Worm (Caenorhabditis elegans) whole organism, young adult: ENCODE data around the gene F42A10.5.
A peak's percentile ranks its signal among the peaks of the same experiment; 100 is the strongest.

Source experiments
- B0019.2 ChIP-seq: fragments of 200-800 bp; sonication (Bioruptor generic); conservative IDR thresholded peaks from 2 replicates; pipeline ENCODE4 v1.3.6; 2022; ENCODE audit warnings: missing genetic modification reagents, missing genetic modification characterization, missing compliant biosample characterization
- D2030.7 ChIP-seq: fragments of 200-800 bp; sonication (Bioruptor generic); IDR thresholded peaks from 2 replicates; pipeline ENCODE4 v1.3.6; 2022; ENCODE audit warnings: missing genetic modification reagents, missing genetic modification characterization, missing compliant biosample characterization
- F33H1.4 ChIP-seq: fragments of 200-800 bp; sonication (Bioruptor generic); IDR thresholded peaks from 2 replicates; pipeline ENCODE4 v1.3.6; 2022; ENCODE audit warnings: missing genetic modification reagents, missing genetic modification characterization, missing compliant biosample characterization
- K12H6.12 ChIP-seq: fragments of 200-800 bp; sonication (Bioruptor generic); optimal IDR thresholded peaks from 2 replicates; lab custom pipeline; 2018; ENCODE audit warnings: mild to moderate bottlenecking, missing genetic modification characterization, missing compliant biosample characterization
- akir-1 ChIP-seq: fragments of 200-800 bp; sonication (Bioruptor generic); optimal IDR thresholded peaks from 2 replicates; lab custom pipeline; 2018; ENCODE audit warnings: mild to moderate bottlenecking, missing genetic modification characterization, moderate library complexity, missing compliant biosample characterization
- athp-1 ChIP-seq: sonication (generic microtip); optimal IDR thresholded peaks from 2 replicates; lab custom pipeline; 2017; ENCODE audit warnings: mild to moderate bottlenecking, missing genetic modification characterization, missing compliant biosample characterization
- attf-5 ChIP-seq: fragments of 200-800 bp; sonication (Bioruptor generic); optimal IDR thresholded peaks from 2 replicates; lab custom pipeline; 2018; ENCODE audit warnings: mild to moderate bottlenecking, missing genetic modification characterization, missing compliant biosample characterization
- attf-6 ChIP-seq: fragments of 200-800 bp; sonication (Bioruptor generic); IDR thresholded peaks from 2 replicates; pipeline ENCODE4 v1.3.6; 2022; ENCODE audit warnings: missing genetic modification reagents, missing genetic modification characterization, missing compliant biosample characterization
- bed-2 ChIP-seq: fragments of 200-800 bp; sonication (Bioruptor generic); IDR thresholded peaks from 2 replicates; pipeline ENCODE4 v1.3.6; 2022; ENCODE audit warnings: missing genetic modification reagents, missing genetic modification characterization, missing compliant biosample characterization
- chd-7 ChIP-seq: sonication (generic microtip); optimal IDR thresholded peaks from 2 replicates; lab custom pipeline; 2016; ENCODE audit warnings: mild to moderate bottlenecking, missing genetic modification characterization, moderate library complexity, missing compliant biosample characterization
- die-1 ChIP-seq: sonication (generic microtip); optimal IDR thresholded peaks from 2 replicates; lab custom pipeline; 2016; ENCODE audit warnings: missing genotype, mild to moderate bottlenecking, missing genetic modification characterization, missing compliant biosample characterization
- dpl-1 ChIP-seq: fragments of 150-350 bp; optimal IDR thresholded peaks from 2 replicates; lab custom pipeline; 2014; ENCODE audit warnings: missing biosample characterization, missing genetic modification reagents, missing genetic modification characterization
- egl-44 ChIP-seq: fragments of 200-800 bp; sonication (Bioruptor generic); IDR thresholded peaks from 2 replicates; pipeline ENCODE4 v1.3.6; 2022; ENCODE audit warnings: missing genetic modification reagents, missing genetic modification characterization, missing compliant biosample characterization
- egrh-3 ChIP-seq: fragments of 200-800 bp; sonication (Bioruptor generic); IDR thresholded peaks from 2 replicates; pipeline ENCODE4 v1.3.6; 2022; ENCODE audit warnings: missing genetic modification reagents, missing genetic modification characterization, missing compliant biosample characterization
- gei-17 ChIP-seq: fragments of 200-800 bp; sonication (Bioruptor generic); optimal IDR thresholded peaks from 2 replicates; lab custom pipeline; 2018; ENCODE audit warnings: mild to moderate bottlenecking, missing genetic modification characterization, missing compliant biosample characterization
- him-1 ChIP-seq: sonication (generic microtip); optimal IDR thresholded peaks from 2 replicates; lab custom pipeline; 2016; ENCODE audit warnings: missing genotype, missing genetic modification reagents, missing genetic modification characterization, missing compliant biosample characterization
- hlh-26 ChIP-seq: fragments of 200-800 bp; sonication (Bioruptor generic); conservative IDR thresholded peaks from 2 replicates; pipeline ENCODE4 v1.3.6; 2022; ENCODE audit warnings: missing genetic modification reagents, missing genetic modification characterization, missing compliant biosample characterization
- hmg-1.2 ChIP-seq: fragments of 200-800 bp; sonication (Bioruptor generic); IDR thresholded peaks from 2 replicates; pipeline ENCODE4 v1.3.6; 2022; ENCODE audit warnings: missing genetic modification reagents, missing genetic modification characterization, missing compliant biosample characterization
- hrde-1 ChIP-seq: sonication (generic microtip); optimal IDR thresholded peaks from 2 replicates; lab custom pipeline; 2016; ENCODE audit warnings: missing genetic modification characterization, mild to moderate bottlenecking, missing compliant biosample characterization, moderate library complexity, missing genotype, missing genetic modification reagents, borderline replicate concordance
- let-526 ChIP-seq: fragments of 200-800 bp; sonication (Bioruptor generic); IDR thresholded peaks from 2 replicates; pipeline ENCODE4 v1.3.6; 2022; ENCODE audit warnings: missing genetic modification reagents, missing genetic modification characterization, missing compliant biosample characterization
- lin-35 ChIP-seq, 3 experiments: fragments of 150-350 bp in 2 of 3; sonication (generic microtip) in 1 of 3; optimal IDR thresholded peaks; 2 replicates each; lab custom pipeline; 2014 to 2018; ENCODE audit warnings: missing biosample characterization in 3 of 3, missing genetic modification characterization in 3 of 3, missing genetic modification reagents in 3 of 3
- lsl-1 ChIP-seq: fragments of 200-800 bp; sonication (Bioruptor generic); optimal IDR thresholded peaks from 2 replicates; lab custom pipeline; 2018; ENCODE audit warnings: mild to moderate bottlenecking, missing genetic modification characterization, moderate library complexity, missing compliant biosample characterization
- lsy-27 ChIP-seq: sonication (generic microtip); optimal IDR thresholded peaks from 2 replicates; lab custom pipeline; 2017; ENCODE audit warnings: missing genetic modification characterization, mild to moderate bottlenecking, missing compliant biosample characterization, antibody characterized with exemption, missing genotype, borderline replicate concordance; ENCODE audit not compliant: insufficient read depth
- madf-10 ChIP-seq: sonication (generic microtip); optimal IDR thresholded peaks from 2 replicates; lab custom pipeline; 2016; ENCODE audit warnings: mild to moderate bottlenecking, missing genetic modification characterization, missing compliant biosample characterization
- madf-6 ChIP-seq: fragments of 200-800 bp; sonication (Bioruptor generic); IDR thresholded peaks from 2 replicates; pipeline ENCODE4 v1.3.6; 2022; ENCODE audit warnings: missing genetic modification reagents, missing genetic modification characterization, missing compliant biosample characterization
- madf-8 ChIP-seq: fragments of 200-800 bp; sonication (Bioruptor generic); conservative IDR thresholded peaks from 2 replicates; pipeline ENCODE4 v1.3.6; 2022; ENCODE audit warnings: missing genetic modification reagents, missing genetic modification characterization, missing compliant biosample characterization
- nhr-179 ChIP-seq: sonication (generic microtip); optimal IDR thresholded peaks from 2 replicates; lab custom pipeline; 2016; ENCODE audit warnings: mild to moderate bottlenecking, missing genetic modification characterization, missing compliant biosample characterization
- nhr-80 ChIP-seq: sonication (generic microtip); optimal IDR thresholded peaks from 2 replicates; lab custom pipeline; 2016; ENCODE audit warnings: missing genetic modification characterization, missing compliant biosample characterization
- pha-4 ChIP-seq: fragments of 150-350 bp; sonication (generic microtip); optimal IDR thresholded peaks from 2 replicates; lab custom pipeline; 2014; ENCODE audit warnings: missing biosample characterization, missing genetic modification reagents, missing genetic modification characterization
- sdz-38 ChIP-seq: sonication (generic microtip); optimal IDR thresholded peaks from 2 replicates; lab custom pipeline; 2016; ENCODE audit warnings: missing genotype, missing genetic modification characterization, missing compliant biosample characterization
- snpc-3.4 ChIP-seq: sonication (generic microtip); optimal IDR thresholded peaks from 2 replicates; lab custom pipeline; 2017; ENCODE audit warnings: missing genetic modification characterization, mild to moderate bottlenecking, missing compliant biosample characterization, antibody characterized with exemption, moderate library complexity, missing genotype, missing genetic modification reagents
- xnd-1 ChIP-seq: sonication (generic microtip); optimal IDR thresholded peaks from 2 replicates; lab custom pipeline; 2016; ENCODE audit warnings: missing genotype, missing genetic modification reagents, missing genetic modification characterization, missing compliant biosample characterization
- zfh-2 ChIP-seq: fragments of 200-800 bp; sonication (Bioruptor generic); conservative IDR thresholded peaks from 2 replicates; pipeline ENCODE4 v1.3.6; 2022; ENCODE audit warnings: missing genetic modification reagents, missing genetic modification characterization, missing compliant biosample characterization
- ztf-18 ChIP-seq: sonication (generic microtip); optimal IDR thresholded peaks from 2 replicates; lab custom pipeline; 2016; ENCODE audit warnings: missing genotype, mild to moderate bottlenecking, missing genetic modification characterization, missing compliant biosample characterization
- ztf-6 ChIP-seq: fragments of 200-800 bp; sonication (Bioruptor generic); IDR thresholded peaks from 2 replicates; pipeline ENCODE4 v1.3.6; 2022; ENCODE audit warnings: missing genetic modification reagents, missing genetic modification characterization, missing compliant biosample characterization

F42A10.5 gene

ce11 chrIII:6140818-6141217, 32.5 kb downstream of the F42A10.5 start:
- TF ChIP-seq D2030.7 (GFP tag; lab: Robert Waterston, UW) (peak; percentile 52; the same call in 1 of the 2 replicates), madf-8 (GFP tag; lab: Robert Waterston, UW) (peak; percentile 24; the same call in 1 of the 2 replicates), athp-1 (tag; lab: Kevin White, UChicago) (peak; percentile 92), B0019.2 (GFP tag; lab: Robert Waterston, UW) (no peak), egrh-3 (GFP tag; lab: Robert Waterston, UW) (no peak), hmg-1.2 (GFP tag; lab: Robert Waterston, UW) (0 out of 2 replicates have a peak, but pooled peaks have one; percentile 11), him-1 (tag; lab: Kevin White, UChicago) (peak; percentile 29), egl-44 (no peak), lsl-1 (GFP tag; lab: Kevin White, UChicago) (peak; percentile 91), pha-4 (tag; lab: Kevin White, UChicago) (no peak), die-1 (no peak), ztf-18 (tag; lab: Kevin White, UChicago) (no peak), F33H1.4 (GFP tag; lab: Robert Waterston, UW) (peak; percentile 32; the same call in 1 of the 2 replicates), akir-1 (GFP tag; lab: Kevin White, UChicago) (no peak), xnd-1 (peak; percentile 83), madf-6 (GFP tag; lab: Robert Waterston, UW) (peak; percentile 73), snpc-3.4 (tag; lab: Kevin White, UChicago) (peak; percentile 47), bed-2 (GFP tag; lab: Robert Waterston, UW) (no peak), lsy-27 (tag; lab: Kevin White, UChicago) (no peak), hlh-26 (GFP tag; lab: Robert Waterston, UW) (no peak), ztf-6 (GFP tag; lab: Robert Waterston, UW) (no peak)

ce11 chrIII:6139932-6140612, 33.2 kb downstream of the F42A10.5 start:
- TF ChIP-seq sdz-38 (tag; lab: Kevin White, UChicago) (no peak), attf-6 (no peak), hrde-1 (tag; lab: Kevin White, UChicago) (no peak), nhr-179 (tag; lab: Kevin White, UChicago) (no peak), zfh-2 (GFP tag; lab: Robert Waterston, UW) (peak; percentile 44; the same call in 1 of the 2 replicates), lin-35 (GFP tag; optimal IDR thresholded peaks at IDR 0.05; lab: Kevin White, UChicago) (no peak), let-526 (GFP tag; lab: Robert Waterston, UW) (no peak), K12H6.12 (tag; lab: Kevin White, UChicago) (peak; percentile 51), gei-17 (GFP tag; lab: Kevin White, UChicago) (no peak), chd-7 (tag; lab: Kevin White, UChicago) (no peak), nhr-80 (peak; percentile 36), bed-2 (GFP tag; lab: Robert Waterston, UW) (no peak), ztf-6 (GFP tag; lab: Robert Waterston, UW) (no peak), madf-10 (tag; lab: Kevin White, UChicago) (no peak), attf-5 (GFP tag; lab: Kevin White, UChicago) (no peak), dpl-1 (GFP tag; lab: Kevin White, UChicago) (no peak), hmg-1.2 (GFP tag; lab: Robert Waterston, UW) (peak; percentile 38; the same call in 1 of the 2 replicates)
